Fruit fly (Drosophila melanogaster) whole organism, adult: ENCODE data around the gene CG1090.

Experiments
- CG11617 ChIP-seq: fragments of 200-800 bp; sonication (Bioruptor generic); optimal IDR thresholded peaks from 2 replicates; lab custom pipeline; 2017; ENCODE audit warnings: mild to moderate bottlenecking, missing biosample characterization, missing genetic modification reagents, missing genetic modification characterization
- CG12768 ChIP-seq: fragments of 200-800 bp; sonication (Bioruptor generic); optimal IDR thresholded peaks from 2 replicates; lab custom pipeline; 2017; ENCODE audit warnings: missing biosample characterization, missing genetic modification characterization, mild to moderate bottlenecking, moderate library complexity, missing genetic modification reagents
- CG14711 ChIP-seq: fragments of 200-800 bp; sonication (Bioruptor generic); optimal IDR thresholded peaks from 2 replicates; lab custom pipeline; 2018; ENCODE audit warnings: missing biosample characterization, mild to moderate bottlenecking, missing genetic modification characterization, moderate library complexity
- CG1620 ChIP-seq: fragments of 200-800 bp; sonication (Bioruptor generic); optimal IDR thresholded peaks from 2 replicates; lab custom pipeline; 2016; ENCODE audit warnings: missing biosample characterization, missing genetic modification characterization
- CG33017 ChIP-seq: fragments of 200-800 bp; sonication (Bioruptor generic); optimal IDR thresholded peaks from 2 replicates; lab custom pipeline; 2018; ENCODE audit warnings: missing biosample characterization, mild to moderate bottlenecking, missing genetic modification characterization, moderate library complexity
- CG5204 ChIP-seq: fragments of 200-800 bp; sonication (Bioruptor generic); optimal IDR thresholded peaks from 2 replicates; lab custom pipeline; 2016; ENCODE audit warnings: missing biosample characterization, missing genetic modification characterization
- CG7045 ChIP-seq: fragments of 200-800 bp; sonication (Bioruptor generic); optimal IDR thresholded peaks from 2 replicates; lab custom pipeline; 2017; ENCODE audit warnings: missing biosample characterization, mild to moderate bottlenecking, missing genetic modification characterization
- CG7101 ChIP-seq: fragments of 200-800 bp; sonication (Bioruptor generic); optimal IDR thresholded peaks from 2 replicates; lab custom pipeline; 2018; ENCODE audit warnings: missing biosample characterization, mild to moderate bottlenecking, missing genetic modification characterization, moderate library complexity
- Clk ChIP-seq: fragments of 200-800 bp; sonication (Bioruptor generic); optimal IDR thresholded peaks from 2 replicates; lab custom pipeline; 2017; ENCODE audit warnings: missing biosample characterization, missing genetic modification characterization
- Crg-1 ChIP-seq: fragments of 200-800 bp; sonication (Bioruptor generic); optimal IDR thresholded peaks from 2 replicates; lab custom pipeline; 2016; ENCODE audit warnings: missing biosample characterization, missing genetic modification characterization
- Hr96 ChIP-seq: fragments of 200-800 bp; sonication (Bioruptor generic); optimal IDR thresholded peaks from 2 replicates; lab custom pipeline; 2016; ENCODE audit warnings: missing biosample characterization, missing genetic modification characterization
- Mnt ChIP-seq: fragments of 200-800 bp; sonication (Bioruptor generic); optimal IDR thresholded peaks from 2 replicates; lab custom pipeline; 2016; ENCODE audit warnings: missing biosample characterization, mild to moderate bottlenecking, missing genetic modification characterization
- bab1 ChIP-seq: fragments of 200-800 bp; sonication (Bioruptor generic); optimal IDR thresholded peaks from 3 replicates; lab custom pipeline; 2019; ENCODE audit warnings: missing biosample characterization, mild to moderate bottlenecking, missing genetic modification characterization, moderate library complexity
- cic ChIP-seq: fragments of 200-800 bp; sonication (Bioruptor generic); optimal IDR thresholded peaks from 2 replicates; lab custom pipeline; 2017; ENCODE audit warnings: missing biosample characterization, mild to moderate bottlenecking, missing genetic modification characterization, moderate library complexity
- cnc ChIP-seq, 2 experiments: fragments of >200 bp; optimal IDR thresholded peaks; 2 replicates each; lab custom pipeline; 2017
- kay ChIP-seq: fragments of 200-800 bp; sonication (Bioruptor generic); peaks from one replicate; lab custom pipeline; 2016; ENCODE audit warnings: missing biosample characterization, missing genetic modification characterization, borderline replicate concordance
- ovo ChIP-seq: fragments of 200-800 bp; sonication (Bioruptor generic); optimal IDR thresholded peaks from 2 replicates; lab custom pipeline; 2016; ENCODE audit warnings: missing biosample characterization, missing genetic modification characterization
- pad ChIP-seq: fragments of 200-800 bp; sonication (Bioruptor generic); optimal IDR thresholded peaks from 3 replicates; lab custom pipeline; 2017; ENCODE audit warnings: missing biosample characterization, missing genetic modification characterization, mild to moderate bottlenecking, moderate library complexity, missing genetic modification reagents
- tj ChIP-seq: fragments of 200-800 bp; sonication (Bioruptor generic); optimal IDR thresholded peaks from 3 replicates; lab custom pipeline; 2017; ENCODE audit warnings: missing biosample characterization, mild to moderate bottlenecking, missing genetic modification characterization, moderate library complexity
- toe ChIP-seq: fragments of 200-800 bp; sonication (Bioruptor generic); optimal IDR thresholded peaks from 2 replicates; lab custom pipeline; 2016; ENCODE audit warnings: missing biosample characterization, missing genetic modification characterization

Gene CG1090

DNA sequence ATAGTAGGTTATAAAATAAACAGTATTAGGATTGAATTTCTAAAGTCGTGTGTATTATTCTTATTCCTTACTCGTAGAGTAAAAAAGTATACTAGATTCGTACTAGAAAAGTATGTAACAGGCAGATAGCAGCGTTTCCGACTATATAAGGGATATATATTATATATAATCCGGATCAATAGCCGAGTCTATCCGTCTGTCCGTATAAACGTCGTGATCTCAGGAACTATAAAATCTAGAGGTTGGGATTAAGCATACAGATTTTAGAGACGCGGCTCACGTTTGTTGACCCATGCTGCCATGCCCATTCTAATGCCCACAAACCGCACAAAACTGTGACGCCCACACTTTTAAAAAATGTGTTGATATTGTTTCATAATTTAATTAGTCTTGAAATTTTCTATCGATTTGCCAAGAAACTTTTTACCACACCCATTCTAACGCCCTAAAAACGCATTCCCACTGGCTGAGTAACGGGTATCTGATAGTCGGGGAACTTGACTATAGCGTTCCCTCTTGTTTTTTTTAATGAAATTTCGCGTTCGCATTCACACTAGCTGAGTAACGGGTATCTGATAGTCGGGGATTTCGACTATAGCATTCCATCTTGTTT lies 42.4 kb downstream of the CG1090 start, which contains the start of gene CG9853:
TSS of gene CG9853 (minus strand) at position 51 of the 613 bp plus-strand sequence.
- no peak for TF ChIP-seq bab1 (GFP tag; lab: Kevin White, UChicago)
- TF ChIP-seq pad (GFP tag; lab: Kevin White, UChicago): no peak
- TF ChIP-seq CG11617 (GFP tag; lab: Kevin White, UChicago): no peak
- no peak for TF ChIP-seq cnc (optimal IDR thresholded peaks at IDR 0.05; lab: Kevin White, UChicago)
- TF ChIP-seq kay (GFP tag; lab: Kevin White, UChicago): no peak
- no peak for TF ChIP-seq ovo (GFP tag; lab: Kevin White, UChicago)
- TF ChIP-seq CG5204 (GFP tag; lab: Kevin White, UChicago): no peak
- no peak for TF ChIP-seq tj (GFP tag; lab: Kevin White, UChicago)
- no peak for TF ChIP-seq CG7045
- no peak for TF ChIP-seq cic
- no peak for TF ChIP-seq Clk
- TF ChIP-seq CG14711 (tag; lab: Kevin White, UChicago): no peak
- TF ChIP-seq CG1620: no peak
- no peak for TF ChIP-seq CG33017 (tag; lab: Kevin White, UChicago)
- no peak for TF ChIP-seq CG12768 (GFP tag; lab: Kevin White, UChicago)
- TF ChIP-seq toe: no peak
- TF ChIP-seq Mnt (GFP tag; lab: Kevin White, UChicago): no peak
- no peak for TF ChIP-seq Hr96 (GFP tag; lab: Kevin White, UChicago)
- no peak for TF ChIP-seq Crg-1 (GFP tag; lab: Kevin White, UChicago)
- no peak for TF ChIP-seq CG7101 (tag; lab: Kevin White, UChicago)

DNA sequence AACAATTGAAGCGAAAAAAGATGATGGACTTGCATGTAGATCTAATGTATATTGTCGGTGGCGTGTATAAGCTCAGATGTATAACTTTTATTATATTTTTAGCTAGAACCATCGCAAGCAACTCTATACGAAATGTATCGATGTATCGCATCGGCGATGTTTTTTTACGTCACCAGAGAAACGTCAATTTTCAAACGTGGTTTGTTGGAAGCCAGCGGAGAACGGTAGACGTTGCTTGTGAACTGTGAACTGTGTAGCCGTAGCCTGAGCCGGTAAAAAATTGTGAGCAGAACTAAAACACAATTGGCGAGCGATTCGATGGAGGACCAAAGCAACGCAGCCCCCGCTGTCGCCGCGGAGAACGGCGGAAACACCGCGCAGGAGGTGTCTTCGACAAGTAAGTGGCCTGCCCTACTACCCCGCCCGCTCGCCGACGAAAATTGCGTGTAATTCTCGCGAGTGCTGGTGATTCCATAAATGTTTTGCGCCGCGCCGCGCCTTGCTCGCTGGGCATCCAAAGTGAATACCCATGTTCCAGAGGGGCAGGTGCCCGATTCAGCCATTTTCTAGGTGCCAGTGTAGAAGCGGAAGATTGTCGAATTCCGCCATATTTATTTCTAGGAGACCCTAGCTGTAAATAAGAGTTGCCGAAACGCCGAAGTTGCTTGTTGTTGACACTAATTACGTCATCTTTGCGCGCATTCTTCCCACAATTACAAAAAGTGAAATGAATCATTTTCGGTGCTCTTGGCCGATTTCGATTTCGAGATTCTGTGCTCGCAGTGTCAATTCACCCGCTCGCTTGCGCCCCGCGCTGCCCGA lies 43.4 kb downstream of the CG1090 start, which contains the start of gene lost:
TSS of gene lost (plus strand) at position 193 of the 822 bp plus-strand sequence.
- TF ChIP-seq CG5204 (GFP tag; lab: Kevin White, UChicago): no peak
- TF ChIP-seq ovo (GFP tag; lab: Kevin White, UChicago): peak; percentile 28
- TF ChIP-seq CG7101 (tag; lab: Kevin White, UChicago): peak; percentile 52
- TF ChIP-seq Mnt (GFP tag; lab: Kevin White, UChicago): peak; percentile 79
- TF ChIP-seq kay (GFP tag; lab: Kevin White, UChicago): no peak
- TF ChIP-seq bab1 (GFP tag; lab: Kevin White, UChicago): peak; percentile 35
- TF ChIP-seq CG11617 (GFP tag; lab: Kevin White, UChicago): peak; percentile 16
- peak; percentile 78 for TF ChIP-seq CG14711 (tag; lab: Kevin White, UChicago)
- no peak for TF ChIP-seq Clk
- no peak for TF ChIP-seq CG33017 (tag; lab: Kevin White, UChicago)
- TF ChIP-seq Crg-1 (GFP tag; lab: Kevin White, UChicago): no peak
- no peak for TF ChIP-seq CG7045
- TF ChIP-seq toe: peak; percentile 55
- no peak for TF ChIP-seq Hr96 (GFP tag; lab: Kevin White, UChicago)
- TF ChIP-seq pad (GFP tag; lab: Kevin White, UChicago): peak; percentile 15
- peak; percentile 28 for TF ChIP-seq cic

DNA sequence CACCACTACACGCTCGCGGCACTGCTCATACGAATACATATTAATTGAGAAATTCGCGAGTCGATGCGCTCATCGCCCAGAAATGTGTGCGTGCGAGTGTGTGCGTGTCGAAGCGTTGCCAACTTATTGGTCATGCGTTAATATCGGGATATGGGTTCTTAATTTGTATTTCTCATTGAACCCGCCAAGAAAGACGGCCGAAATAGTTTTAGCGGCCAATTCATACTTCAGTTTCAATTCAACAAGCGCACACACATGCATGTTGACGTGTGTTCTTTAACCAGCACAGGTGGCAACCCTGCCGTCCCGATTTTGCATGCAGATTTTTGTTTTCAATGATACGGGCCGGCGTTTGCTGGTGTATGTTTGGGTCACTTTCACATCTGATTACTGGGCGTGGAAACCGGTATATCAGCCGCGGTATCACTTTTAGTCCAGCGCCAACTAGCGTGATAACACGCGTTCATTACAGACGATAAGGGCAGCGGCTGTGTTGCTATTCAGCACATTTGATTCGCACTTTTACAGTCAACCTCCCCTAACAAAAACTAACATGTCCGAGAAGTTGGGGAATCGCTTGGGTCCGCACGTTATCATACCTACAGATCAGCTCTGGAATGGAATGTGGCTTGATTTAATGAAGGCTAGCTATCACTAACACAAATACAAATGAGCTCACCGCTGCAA lies 44.2 kb downstream of the CG1090 start:
- TF ChIP-seq bab1 (GFP tag; lab: Kevin White, UChicago) (peak; percentile 22), tj (GFP tag; lab: Kevin White, UChicago) (peak; percentile 58), Hr96 (GFP tag; lab: Kevin White, UChicago) (no peak), Clk (no peak), CG7045 (no peak), CG12768 (GFP tag; lab: Kevin White, UChicago) (peak; percentile 42), CG1620 (no peak), ovo (GFP tag; lab: Kevin White, UChicago) (no peak), toe (peak; percentile 27), pad (GFP tag; lab: Kevin White, UChicago) (no peak), Crg-1 (GFP tag; lab: Kevin White, UChicago) (no peak), CG33017 (tag; lab: Kevin White, UChicago) (peak; percentile 33), cic (peak; percentile 75), Mnt (GFP tag; lab: Kevin White, UChicago) (peak; percentile 85), CG11617 (GFP tag; lab: Kevin White, UChicago) (no peak), CG5204 (GFP tag; lab: Kevin White, UChicago) (no peak), kay (GFP tag; lab: Kevin White, UChicago) (no peak), cnc (optimal IDR thresholded peaks at IDR 0.05; lab: Kevin White, UChicago) (no peak), CG7101 (tag; lab: Kevin White, UChicago) (no peak), CG14711 (tag; lab: Kevin White, UChicago) (peak; percentile 91)

DNA sequence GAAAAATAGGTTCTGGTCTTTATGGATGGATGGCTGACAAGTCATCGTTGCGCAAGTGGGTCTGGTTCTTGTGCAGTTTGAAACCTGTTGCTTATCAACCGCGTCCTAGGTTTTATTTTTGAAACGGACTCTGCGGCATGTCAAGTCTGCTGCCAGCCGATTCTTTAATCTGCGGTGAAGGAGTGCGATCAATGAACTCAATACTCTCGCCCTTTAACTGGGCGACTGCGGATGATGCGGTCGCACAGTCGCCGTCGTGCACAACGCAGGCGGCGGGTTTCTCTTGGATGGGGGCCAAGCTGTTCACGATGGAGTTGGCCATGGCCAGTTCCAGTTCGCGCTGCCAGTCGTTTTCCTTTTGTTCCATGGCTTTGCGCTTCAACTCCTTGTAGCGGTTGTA lies 47.6 kb downstream of the CG1090 start:
- no peak for TF ChIP-seq CG1620
- no peak for TF ChIP-seq Crg-1 (GFP tag; lab: Kevin White, UChicago)
- no peak for TF ChIP-seq cic
- TF ChIP-seq Mnt (GFP tag; lab: Kevin White, UChicago): no peak
- no peak for TF ChIP-seq CG12768 (GFP tag; lab: Kevin White, UChicago)
- no peak for TF ChIP-seq CG7101 (tag; lab: Kevin White, UChicago)
- no peak for TF ChIP-seq CG11617 (GFP tag; lab: Kevin White, UChicago)
- no peak for TF ChIP-seq pad (GFP tag; lab: Kevin White, UChicago)
- no peak for TF ChIP-seq toe
- no peak for TF ChIP-seq CG5204 (GFP tag; lab: Kevin White, UChicago)
- no peak for TF ChIP-seq Clk
- TF ChIP-seq Hr96 (GFP tag; lab: Kevin White, UChicago): no peak
